Worm (Caenorhabditis elegans): Measurements from ENCODE around the gene F42A9.11.

- no peak for TF ChIP-seq cog-1 (tag; optimal IDR thresholded peaks at IDR 0.05)
- no peak for TF ChIP-seq klf-2 (GFP tag; conservative IDR thresholded peaks at IDR 0.05)
- TF ChIP-seq ref-1 (GFP tag; conservative IDR thresholded peaks at IDR 0.05), result no peak
- no peak for TF ChIP-seq flt-1 (GFP tag; IDR thresholded peaks at IDR 0.05)
- TF ChIP-seq ztf-29 (GFP tag; IDR thresholded peaks at IDR 0.05), result no peak
- no peak for TF ChIP-seq T22C8.4 (GFP tag; IDR thresholded peaks at IDR 0.05)
- no peak for TF ChIP-seq ztf-23 (GFP tag; IDR thresholded peaks at IDR 0.05)
- no peak for TF ChIP-seq tab-1 (GFP tag; IDR thresholded peaks at IDR 0.05)
Measured at ce11 chrIV:8595767-8596166, 31.7 kb upstream of the F42A9.11 start, which contains the start of gene clec-181.
